Worm (Caenorhabditis elegans): ENCODE measurements around the gene ZC449.8.

- TF ChIP-seq madf-10 (tag; optimal IDR thresholded peaks at IDR 0.05): no peak
- no peak for TF ChIP-seq ceh-58 (GFP tag; IDR thresholded peaks at IDR 0.05)
- TF ChIP-seq snpc-4 (GFP tag; optimal IDR thresholded peaks at IDR 0.05): no peak
- TF ChIP-seq snpc-4 (tag; optimal IDR thresholded peaks at IDR 0.05): no peak
- no peak for TF ChIP-seq dpl-1 (GFP tag; optimal IDR thresholded peaks at IDR 0.05)
- TF ChIP-seq pha-4 (tag; optimal IDR thresholded peaks at IDR 0.05): no peak
- no peak for TF ChIP-seq sptf-2 (GFP tag; optimal IDR thresholded peaks at IDR 0.05)
- TF ChIP-seq dpff-1 (tag; optimal IDR thresholded peaks at IDR 0.05): no peak
- no peak for TF ChIP-seq T07F8.4 (tag; optimal IDR thresholded peaks at IDR 0.05)
- TF ChIP-seq F23B12.7 (tag; optimal IDR thresholded peaks at IDR 0.05; ENCODE audit: insufficient read depth): no peak
Measured at ce11 chrX:5038812-5039211, 22.9 kb downstream of the ZC449.8 start.
